Fruit fly (Drosophila melanogaster) whole organism, adult: Measurements from ENCODE around the gene Cerk.

Experiments used
- CG14711 ChIP-seq: fragments of 200-800 bp; sonication (Bioruptor generic); optimal IDR thresholded peaks from 2 replicates; lab custom pipeline; 2018; ENCODE audit warnings: missing biosample characterization, mild to moderate bottlenecking, missing genetic modification characterization, moderate library complexity
- Mnt ChIP-seq: fragments of 200-800 bp; sonication (Bioruptor generic); optimal IDR thresholded peaks from 2 replicates; lab custom pipeline; 2016; ENCODE audit warnings: missing biosample characterization, mild to moderate bottlenecking, missing genetic modification characterization
- bab1 ChIP-seq: fragments of 200-800 bp; sonication (Bioruptor generic); optimal IDR thresholded peaks from 3 replicates; lab custom pipeline; 2019; ENCODE audit warnings: missing biosample characterization, mild to moderate bottlenecking, missing genetic modification characterization, moderate library complexity
- cic ChIP-seq: fragments of 200-800 bp; sonication (Bioruptor generic); optimal IDR thresholded peaks from 2 replicates; lab custom pipeline; 2017; ENCODE audit warnings: missing biosample characterization, mild to moderate bottlenecking, missing genetic modification characterization, moderate library complexity
- kay ChIP-seq: fragments of 200-800 bp; sonication (Bioruptor generic); peaks from one replicate; lab custom pipeline; 2016; ENCODE audit warnings: missing biosample characterization, missing genetic modification characterization, borderline replicate concordance
- pad ChIP-seq: fragments of 200-800 bp; sonication (Bioruptor generic); optimal IDR thresholded peaks from 3 replicates; lab custom pipeline; 2017; ENCODE audit warnings: missing biosample characterization, missing genetic modification characterization, mild to moderate bottlenecking, moderate library complexity, missing genetic modification reagents

DNA sequence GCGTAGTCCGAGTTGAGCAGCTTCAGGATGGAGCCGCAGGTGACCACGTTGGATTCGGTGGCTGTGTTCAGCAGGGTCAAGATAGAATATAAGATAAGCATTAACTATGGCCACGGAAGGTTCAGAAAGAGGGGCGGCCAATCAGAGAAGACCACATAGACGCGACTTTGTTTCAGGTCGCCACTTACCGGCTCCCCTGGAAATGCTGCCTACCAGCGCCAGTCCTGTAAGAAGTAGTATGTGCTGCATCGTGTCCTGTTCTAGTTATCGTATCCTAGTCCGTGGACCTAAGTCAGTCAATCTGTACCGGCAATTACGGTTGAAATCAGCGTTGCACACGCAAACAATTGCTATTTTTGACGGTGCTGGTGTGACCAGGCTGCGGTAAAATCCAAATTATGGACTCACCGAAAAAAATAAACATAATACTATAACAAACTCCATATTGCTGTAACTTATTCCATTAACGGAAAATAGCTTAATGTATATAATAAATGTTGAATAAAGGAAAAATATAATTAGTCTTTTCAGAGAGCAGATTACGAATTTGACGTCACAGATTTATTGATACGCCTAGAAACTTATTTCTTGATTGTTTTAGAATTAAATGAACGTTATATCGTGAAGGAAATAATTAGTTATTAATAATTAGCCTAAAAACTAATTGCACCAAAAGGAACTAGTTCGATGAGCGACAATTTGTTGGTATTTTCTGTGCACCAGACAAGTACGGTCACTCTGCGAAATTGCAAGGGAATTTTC is 13.6 kb downstream of the Cerk start, which contains the start of the genes CG11999 and CG1161:
- TF ChIP-seq kay (GFP tag; lab: Kevin White, UChicago) (no peak), bab1 (GFP tag; lab: Kevin White, UChicago) (no peak), pad (GFP tag; lab: Kevin White, UChicago) (peak; percentile 17), Mnt (no peak), CG14711 (tag; lab: Kevin White, UChicago) (no peak), cic (GFP tag; lab: Kevin White, UChicago) (no peak)
